Fruit fly (Drosophila melanogaster) whole organism, embryonic: ENCODE results near the gene HBS1.

Experiments
- Bdp1 ChIP-seq: fragments of 200-800 bp; sonication (Bioruptor generic); optimal IDR thresholded peaks from 3 replicates; lab custom pipeline; 2016; ENCODE audit warnings: missing biosample characterization, missing genetic modification characterization
- CG10366 ChIP-seq: fragments of 200-800 bp; sonication (Bioruptor generic); IDR thresholded peaks from 2 replicates; pipeline ENCODE4 v1.3.6; 2022; ENCODE audit warnings: missing biosample characterization, missing genetic modification characterization
- CG10654 ChIP-seq: fragments of 200-800 bp; sonication (Bioruptor generic); optimal IDR thresholded peaks from 2 replicates; lab custom pipeline; 2016; ENCODE audit warnings: missing biosample characterization, missing genetic modification characterization
- CG10959 ChIP-seq: fragments of 200-800 bp; sonication (Bioruptor generic); IDR thresholded peaks from 2 replicates; pipeline ENCODE4 v1.3.6; 2022; ENCODE audit warnings: missing biosample characterization, missing genetic modification characterization
- CG10979 ChIP-seq: fragments of 200-800 bp; sonication (Bioruptor generic); optimal IDR thresholded peaks from 2 replicates; lab custom pipeline; 2018; ENCODE audit warnings: missing biosample characterization, mild to moderate bottlenecking, missing genetic modification characterization, moderate library complexity
- CG11723 ChIP-seq: fragments of 200-800 bp; sonication (Bioruptor generic); optimal IDR thresholded peaks from 2 replicates; lab custom pipeline; 2017; ENCODE audit warnings: missing biosample characterization, mild to moderate bottlenecking, missing genetic modification characterization
- CG16863 ChIP-seq: fragments of 200-800 bp; sonication (Bioruptor generic); optimal IDR thresholded peaks from 3 replicates; lab custom pipeline; 2016; ENCODE audit warnings: missing biosample characterization, missing genetic modification characterization
- CG17912 ChIP-seq: fragments of 200-800 bp; sonication (Bioruptor generic); optimal IDR thresholded peaks from 2 replicates; lab custom pipeline; 2018; ENCODE audit warnings: missing biosample characterization, mild to moderate bottlenecking, missing genetic modification characterization
- CG2116 ChIP-seq: fragments of 200-800 bp; sonication (Bioruptor generic); optimal IDR thresholded peaks from 3 replicates; lab custom pipeline; 2018; ENCODE audit warnings: missing biosample characterization, mild to moderate bottlenecking, missing genetic modification characterization
- CG2129 ChIP-seq: fragments of 200-800 bp; sonication (Bioruptor generic); IDR thresholded peaks from 2 replicates; pipeline ENCODE4 v1.3.6; 2022; ENCODE audit warnings: missing biosample characterization, missing genetic modification characterization; ENCODE audit not compliant: partially characterized antibody
- CG31224 ChIP-seq: fragments of 200-800 bp; sonication (Bioruptor generic); IDR thresholded peaks from 2 replicates; pipeline ENCODE4 v1.3.6; 2022; ENCODE audit warnings: missing biosample characterization, missing genetic modification characterization
- CG7372 ChIP-seq: fragments of 200-800 bp; sonication (Bioruptor generic); IDR thresholded peaks from 2 replicates; pipeline ENCODE4 v1.3.6; 2022; ENCODE audit warnings: missing biosample characterization, missing genetic modification characterization
- CG7839 ChIP-seq: fragments of 200-800 bp; sonication (Bioruptor generic); optimal IDR thresholded peaks from 3 replicates; lab custom pipeline; 2018; ENCODE audit warnings: missing biosample characterization, mild to moderate bottlenecking, missing genetic modification characterization, moderate library complexity
- CG9215 ChIP-seq: fragments of 200-800 bp; sonication (Bioruptor generic); IDR thresholded peaks from 2 replicates; pipeline ENCODE4 v1.3.6; 2022; ENCODE audit warnings: missing biosample characterization, missing genetic modification characterization
- CHES-1-like ChIP-seq: fragments of 200-800 bp; sonication (Bioruptor generic); optimal IDR thresholded peaks from 2 replicates; lab custom pipeline; 2016; ENCODE audit warnings: missing biosample characterization, missing genetic modification characterization
- Camta ChIP-seq: fragments of 200-800 bp; sonication (Bioruptor generic); optimal IDR thresholded peaks from 2 replicates; lab custom pipeline; 2016; ENCODE audit warnings: missing biosample characterization, missing genetic modification characterization
- H15 ChIP-seq: fragments of 200-800 bp; sonication (Bioruptor generic); IDR thresholded peaks from 3 replicates; pipeline ENCODE4 v1.3.6; 2022; ENCODE audit warnings: missing biosample characterization, missing genetic modification characterization
- Hand ChIP-seq: fragments of 200-800 bp; sonication (Bioruptor generic); optimal IDR thresholded peaks from 2 replicates; lab custom pipeline; 2017; ENCODE audit warnings: mild to moderate bottlenecking, missing biosample characterization, missing genetic modification reagents, missing genetic modification characterization
- Lpt ChIP-seq: fragments of >200 bp; optimal IDR thresholded peaks from 2 replicates; lab custom pipeline; 2018; ENCODE audit warnings: missing biosample characterization, missing genetic modification characterization
- MBD-R2 ChIP-seq: fragments of 200-800 bp; sonication (Bioruptor generic); IDR thresholded peaks from 2 replicates; pipeline ENCODE4 v1.3.6; 2022; ENCODE audit warnings: missing biosample characterization, missing genetic modification characterization
- MESR4 ChIP-seq: fragments of 200-800 bp; sonication (Bioruptor generic); optimal IDR thresholded peaks from 2 replicates; lab custom pipeline; 2018; ENCODE audit warnings: missing biosample characterization, mild to moderate bottlenecking, missing genetic modification characterization, moderate library complexity
- MTF-1 ChIP-seq: fragments of 200-800 bp; sonication (Bioruptor generic); optimal IDR thresholded peaks from 2 replicates; lab custom pipeline; 2018; ENCODE audit warnings: missing biosample characterization, mild to moderate bottlenecking, missing genetic modification characterization, borderline replicate concordance
- Meics ChIP-seq: fragments of 200-800 bp; sonication (Bioruptor generic); optimal IDR thresholded peaks from 2 replicates; lab custom pipeline; 2017; ENCODE audit warnings: missing biosample characterization, mild to moderate bottlenecking, missing genetic modification characterization
- Pdp1 ChIP-seq, 2 experiments: fragments of 200-800 bp; sonication (Bioruptor generic); optimal IDR thresholded peaks; 3 replicates each; lab custom pipeline; 2016; ENCODE audit warnings: missing biosample characterization in 2 of 2, missing genetic modification characterization in 2 of 2, mild to moderate bottlenecking in 1 of 2, moderate library complexity in 1 of 2
- Ravus ChIP-seq: fragments of 200-800 bp; sonication (Bioruptor generic); IDR thresholded peaks from 2 replicates; pipeline ENCODE4 v1.3.6; 2022; ENCODE audit warnings: missing biosample characterization, missing genetic modification characterization
- Stat92E ChIP-seq, 3 experiments: fragments of >200 bp in 2 of 3; fragments of 200-800 bp in 1 of 3; sonication (Bioruptor generic) in 1 of 3; optimal IDR thresholded peaks; 2 replicates each; lab custom pipeline; 2017 to 2019; ENCODE audit warnings: missing biosample characterization in 3 of 3, missing genetic modification characterization in 3 of 3, mild to moderate bottlenecking in 1 of 3, moderate library complexity in 1 of 3
- Trl ChIP-seq, 3 experiments: fragments of >200 bp in 2 of 3; fragments of 200-800 bp in 1 of 3; sonication (Bioruptor generic) in 1 of 3; optimal IDR thresholded peaks; 2 replicates in 1 of 3; 3 replicates in 2 of 3; lab custom pipeline; 2016 to 2017; ENCODE audit warnings: missing biosample characterization in 1 of 3, missing genetic modification characterization in 1 of 3
- abd-A ChIP-seq: fragments of 200-800 bp; sonication (Bioruptor generic); optimal IDR thresholded peaks from 3 replicates; lab custom pipeline; 2019; ENCODE audit warnings: missing biosample characterization, mild to moderate bottlenecking, missing genetic modification characterization, moderate library complexity
- ac ChIP-seq: fragments of 200-800 bp; sonication (Bioruptor generic); optimal IDR thresholded peaks from 3 replicates; lab custom pipeline; 2017; ENCODE audit warnings: missing biosample characterization, mild to moderate bottlenecking, missing genetic modification characterization
- aop ChIP-seq: fragments of 200-800 bp; sonication (Bioruptor generic); IDR thresholded peaks from 2 replicates; pipeline ENCODE4 v1.3.6; 2022; ENCODE audit warnings: missing biosample characterization, missing genetic modification characterization
- ci ChIP-seq: fragments of 200-800 bp; sonication (Bioruptor generic); IDR thresholded peaks from 3 replicates; pipeline ENCODE4 v1.3.6; 2022; ENCODE audit warnings: missing biosample characterization, missing genetic modification characterization
- dimm ChIP-seq: fragments of 200-800 bp; sonication (Bioruptor generic); IDR thresholded peaks from 2 replicates; pipeline ENCODE4 v1.3.6; 2022; ENCODE audit warnings: missing biosample characterization, missing genetic modification characterization
- emc ChIP-seq: fragments of 200-800 bp; sonication (Bioruptor generic); optimal IDR thresholded peaks from 2 replicates; lab custom pipeline; 2016; ENCODE audit warnings: missing biosample characterization, missing genetic modification characterization
- fd96Cb ChIP-seq: fragments of 200-800 bp; sonication (Bioruptor generic); optimal IDR thresholded peaks from 2 replicates; lab custom pipeline; 2018; ENCODE audit warnings: missing biosample characterization, mild to moderate bottlenecking, missing genetic modification characterization, moderate library complexity
- grau ChIP-seq: fragments of 200-800 bp; optimal IDR thresholded peaks from 3 replicates; lab custom pipeline; 2019; ENCODE audit warnings: missing biosample characterization, mild to moderate bottlenecking, missing genetic modification characterization, moderate library complexity
- ind ChIP-seq: fragments of 200-800 bp; sonication (Bioruptor generic); optimal IDR thresholded peaks from 3 replicates; lab custom pipeline; 2016; ENCODE audit warnings: missing biosample characterization, missing genetic modification characterization
- jumu ChIP-seq: fragments of 200-800 bp; sonication (Bioruptor generic); optimal IDR thresholded peaks from 3 replicates; lab custom pipeline; 2016; ENCODE audit warnings: missing biosample characterization, missing genetic modification characterization
- kni ChIP-seq: fragments of 200-800 bp; sonication (Bioruptor generic); optimal IDR thresholded peaks from 3 replicates; lab custom pipeline; 2017; ENCODE audit warnings: mild to moderate bottlenecking, missing biosample characterization, missing genetic modification reagents, missing genetic modification characterization
- mirr ChIP-seq: fragments of 200-800 bp; sonication (Bioruptor generic); optimal IDR thresholded peaks from 3 replicates; lab custom pipeline; 2018; ENCODE audit warnings: missing biosample characterization, mild to moderate bottlenecking, missing genetic modification characterization
- pnt ChIP-seq: fragments of 200-800 bp; sonication (Bioruptor generic); optimal IDR thresholded peaks from 3 replicates; lab custom pipeline; 2016; ENCODE audit warnings: missing biosample characterization, missing genetic modification characterization
- repo ChIP-seq: fragments of 200-800 bp; sonication (Bioruptor generic); optimal IDR thresholded peaks from 2 replicates; lab custom pipeline; 2016; ENCODE audit warnings: missing biosample characterization, missing genetic modification characterization
- run ChIP-seq: fragments of 200-800 bp; sonication (Bioruptor generic); optimal IDR thresholded peaks from 3 replicates; lab custom pipeline; 2018; ENCODE audit warnings: missing biosample characterization, mild to moderate bottlenecking, missing genetic modification characterization
- sim ChIP-seq: fragments of 200-800 bp; sonication (Bioruptor generic); IDR thresholded peaks from 2 replicates; pipeline ENCODE4 v1.3.6; 2022; ENCODE audit warnings: missing biosample characterization, missing genetic modification characterization
- slp2 ChIP-seq: fragments of 200-800 bp; sonication (Bioruptor generic); optimal IDR thresholded peaks from 2 replicates; lab custom pipeline; 2016; ENCODE audit warnings: missing biosample characterization, missing genetic modification characterization
- sr ChIP-seq: fragments of 200-800 bp; sonication (Bioruptor generic); IDR thresholded peaks from 3 replicates; pipeline ENCODE4 v1.3.6; 2022; ENCODE audit warnings: missing biosample characterization, missing genetic modification characterization
- ttk ChIP-seq: fragments of 200-800 bp; sonication (Bioruptor generic); IDR thresholded peaks from 2 replicates; pipeline ENCODE4 v2.1.2; 2022; ENCODE audit warnings: missing biosample characterization, missing genetic modification characterization
- usp ChIP-seq: fragments of >200 bp; optimal IDR thresholded peaks from 2 replicates; lab custom pipeline; 2017; ENCODE audit warnings: missing biosample characterization, missing genetic modification characterization
- zfh2 ChIP-seq: fragments of 200-800 bp; sonication (Bioruptor generic); optimal IDR thresholded peaks from 2 replicates; lab custom pipeline; 2016; ENCODE audit warnings: missing biosample characterization, missing genetic modification characterization

HBS1 gene

DNA sequence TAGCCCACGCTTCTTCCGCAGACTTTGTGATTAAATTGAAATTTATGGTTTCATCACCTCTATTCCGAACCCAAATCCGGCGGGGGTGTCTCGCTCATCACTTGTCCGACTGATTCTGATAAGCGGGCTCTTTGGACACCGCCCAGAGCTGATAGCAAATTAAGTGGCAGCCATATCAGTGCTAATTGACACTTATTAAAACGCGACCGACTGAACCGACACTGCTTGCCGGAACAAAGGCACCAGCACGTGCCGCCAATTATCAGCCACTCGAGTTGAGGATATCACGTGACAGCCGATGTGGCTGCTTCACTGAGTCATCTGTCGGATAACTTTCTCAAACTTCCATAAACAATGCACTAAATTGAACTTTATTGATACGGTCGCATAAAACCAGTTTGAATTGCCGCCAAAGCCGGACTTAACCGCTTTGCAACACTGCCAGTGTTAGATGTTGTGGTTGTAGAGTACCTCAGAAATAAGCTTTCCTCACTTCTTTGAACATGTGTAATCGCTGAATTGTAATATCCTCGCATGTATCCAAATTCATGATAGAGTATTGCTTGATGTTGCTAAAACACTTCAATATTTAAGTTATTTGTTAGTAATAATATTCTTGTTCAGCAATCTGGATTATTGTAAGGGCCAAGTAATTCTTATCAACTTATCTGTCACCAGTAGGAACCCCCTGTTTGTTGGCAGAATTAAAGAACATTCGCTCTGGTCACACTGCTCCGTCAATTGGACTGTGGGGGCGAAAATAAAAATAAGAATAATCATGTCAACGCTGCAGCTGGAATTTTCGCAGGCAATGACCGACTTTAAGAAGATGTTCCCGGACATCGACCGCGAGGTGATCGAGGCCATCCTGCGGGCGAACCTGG is 8.3 kb downstream of the HBS1 start, which contains the start of gene CG12024 (continued):
- TF ChIP-seq kni (no peak), ttk (GFP tag; lab: Robert Waterston, UW) (peak; percentile 23; the same call in 1 of the 2 replicates), Trl (optimal IDR thresholded peaks at IDR 0.05; lab: Kevin White, UChicago) (peak in 1 of 2 experiments; percentile 11), Trl (GFP tag; optimal IDR thresholded peaks at IDR 0.05; lab: Kevin White, UChicago) (peak; percentile 76), CG10366 (GFP tag; lab: Robert Waterston, UW) (peak; percentile 67), Hand (GFP tag; lab: Kevin White, UChicago) (no peak), run (tag; lab: Kevin White, UChicago) (no peak), mirr (GFP tag; lab: Kevin White, UChicago) (peak; percentile 18), CG10979 (tag; lab: Kevin White, UChicago) (peak; percentile 62), Ravus (GFP tag; lab: Robert Waterston, UW) (no peak; the same call in 1 of the 2 replicates), zfh2 (peak; percentile 79), usp (GFP tag; lab: Kevin White, UChicago) (no peak), CG2116 (GFP tag; lab: Kevin White, UChicago) (peak; percentile 71), CG7372 (GFP tag; lab: Robert Waterston, UW) (peak; percentile 77), MTF-1 (GFP tag; lab: Kevin White, UChicago) (no peak), CG17912 (GFP tag; lab: Kevin White, UChicago) (peak; percentile 43), emc (GFP tag; lab: Kevin White, UChicago) (peak; percentile 69), H15 (peak; percentile 62; the same call in 1 of the 3 replicates), CG11723 (no peak), Bdp1 (GFP tag; lab: Kevin White, UChicago) (peak; percentile 78), Stat92E (GFP tag; optimal IDR thresholded peaks at IDR 0.05; lab: Kevin White, UChicago) (no peak), CG16863 (GFP tag; lab: Kevin White, UChicago) (peak; percentile 40), MESR4 (peak; percentile 91), ac (GFP tag; lab: Kevin White, UChicago) (no peak), ind (GFP tag; lab: Kevin White, UChicago) (peak; percentile 84), grau (peak; percentile 81), CG31224 (GFP tag; lab: Robert Waterston, UW) (peak; percentile 62), Meics (GFP tag; lab: Kevin White, UChicago) (peak; percentile 66), Camta (GFP tag; lab: Kevin White, UChicago) (peak; percentile 35), repo (GFP tag; lab: Kevin White, UChicago) (peak; percentile 32), CG2129 (GFP tag; lab: Robert Waterston, UW) (no peak), CHES-1-like (GFP tag; lab: Kevin White, UChicago) (peak; percentile 80), CG9215 (GFP tag; lab: Robert Waterston, UW) (peak; percentile 75), jumu (GFP tag; lab: Kevin White, UChicago) (peak; percentile 74), CG10654 (peak; percentile 60), Lpt (GFP tag; lab: Kevin White, UChicago) (no peak), Pdp1 (GFP tag; optimal IDR thresholded peaks at IDR 0.05; lab: Kevin White, UChicago) (peak; percentile 71 to 79), abd-A (tag; lab: Kevin White, UChicago) (no peak), sim (GFP tag; lab: Robert Waterston, UW) (no peak), aop (GFP tag; lab: Robert Waterston, UW) (no peak), fd96Cb (tag; lab: Kevin White, UChicago) (peak; percentile 51), ci (GFP tag; lab: Robert Waterston, UW) (0 out of 3 replicates have a peak, but pooled peaks have one; percentile 11), slp2 (GFP tag; lab: Kevin White, UChicago) (peak; percentile 62), sr (GFP tag; lab: Robert Waterston, UW) (peak; percentile 44; the same call in 1 of the 3 replicates), dimm (GFP tag; lab: Robert Waterston, UW) (no peak), pnt (GFP tag; lab: Kevin White, UChicago) (peak; percentile 66), CG7839 (tag; lab: Kevin White, UChicago) (peak; percentile 74), CG10959 (no peak), MBD-R2 (peak; percentile 70)
